Worm (Caenorhabditis elegans) whole organism, L3 larva: ENCODE data around the gene R07E5.15.
A peak's percentile ranks its signal among the peaks of the same experiment; 100 is the strongest.

Experiments used
- aly-2 ChIP-seq: fragments of 150-350 bp; optimal IDR thresholded peaks from 2 replicates; lab custom pipeline; 2014; ENCODE audit warnings: missing biosample characterization, missing genetic modification characterization
- ceh-16 ChIP-seq: sonication (generic microtip); optimal IDR thresholded peaks from 2 replicates; lab custom pipeline; 2017; ENCODE audit warnings: missing biosample characterization, missing genetic modification characterization
- ceh-9 ChIP-seq: sonication (generic microtip); optimal IDR thresholded peaks from 2 replicates; lab custom pipeline; 2018; ENCODE audit warnings: missing biosample characterization, missing genetic modification characterization
- daf-12 ChIP-seq: fragments of 150-350 bp; optimal IDR thresholded peaks from 2 replicates; lab custom pipeline; 2014; ENCODE audit warnings: missing biosample characterization, missing genetic modification reagents, missing genetic modification characterization
- egl-27 ChIP-seq: sonication (generic microtip); optimal IDR thresholded peaks from 4 replicates; lab custom pipeline; 2017; ENCODE audit warnings: missing biosample characterization, missing genetic modification reagents, missing genetic modification characterization
- egl-5 ChIP-seq: fragments of 150-350 bp; optimal IDR thresholded peaks from 2 replicates; lab custom pipeline; 2017; ENCODE audit warnings: missing biosample characterization, missing genetic modification reagents, missing genetic modification characterization, inconsistent platforms
- elt-1 ChIP-seq: fragments of 150-350 bp; optimal IDR thresholded peaks from 2 replicates; lab custom pipeline; 2014; ENCODE audit warnings: missing biosample characterization, missing genetic modification characterization
- elt-2 ChIP-seq: sonication (generic microtip); optimal IDR thresholded peaks from 2 replicates; lab custom pipeline; 2016; ENCODE audit warnings: missing genetic modification reagents, mild to moderate bottlenecking, missing genetic modification characterization, missing compliant biosample characterization
- fkh-10 ChIP-seq: sonication (generic microtip); optimal IDR thresholded peaks from 2 replicates; lab custom pipeline; 2017; ENCODE audit warnings: missing biosample characterization, missing genetic modification reagents, missing genetic modification characterization
- hmg-11 ChIP-seq: sonication (generic microtip); optimal IDR thresholded peaks from 2 replicates; lab custom pipeline; 2016; ENCODE audit warnings: missing genetic modification characterization, missing compliant biosample characterization
- jun-1 ChIP-seq: fragments of 150-350 bp; optimal IDR thresholded peaks from 2 replicates; lab custom pipeline; 2014; ENCODE audit warnings: missing biosample characterization, missing genetic modification reagents, missing genetic modification characterization
- lin-15B ChIP-seq: fragments of 150-350 bp; optimal IDR thresholded peaks from 2 replicates; lab custom pipeline; 2014; ENCODE audit warnings: missing biosample characterization, missing genetic modification characterization
- lin-39 ChIP-seq: fragments of 150-350 bp; optimal IDR thresholded peaks from 2 replicates; lab custom pipeline; 2018; ENCODE audit warnings: missing biosample characterization, missing genetic modification reagents, missing genetic modification characterization
- mml-1 ChIP-seq: fragments of 150-350 bp; sonication (generic microtip); optimal IDR thresholded peaks from 3 replicates; lab custom pipeline; 2014; ENCODE audit warnings: missing biosample characterization, missing genetic modification characterization
- nfya-1 ChIP-seq: sonication (generic microtip); optimal IDR thresholded peaks from 2 replicates; lab custom pipeline; 2017; ENCODE audit warnings: missing genetic modification characterization, mild to moderate bottlenecking, missing compliant biosample characterization, antibody characterized with exemption, moderate library complexity; ENCODE audit not compliant: insufficient read depth
- nhr-12 ChIP-seq: fragments of 150-350 bp; optimal IDR thresholded peaks from 2 replicates; lab custom pipeline; 2014; ENCODE audit warnings: missing biosample characterization, missing genetic modification characterization
- nhr-25 ChIP-seq: sonication (generic microtip); optimal IDR thresholded peaks from 2 replicates; lab custom pipeline; 2017; ENCODE audit warnings: missing biosample characterization, missing genetic modification characterization
- nhr-43 ChIP-seq: sonication (generic microtip); optimal IDR thresholded peaks from 2 replicates; lab custom pipeline; 2016; ENCODE audit warnings: mild to moderate bottlenecking, missing genetic modification characterization, missing compliant biosample characterization; ENCODE audit not compliant: poor library complexity, severe bottlenecking
- nhr-76 ChIP-seq: fragments of 150-350 bp; sonication (generic microtip); optimal IDR thresholded peaks from 5 replicates; lab custom pipeline; 2014; ENCODE audit warnings: missing biosample characterization, missing genetic modification characterization
- nhr-77 ChIP-seq: fragments of 150-350 bp; optimal IDR thresholded peaks from 2 replicates; lab custom pipeline; 2014; ENCODE audit warnings: missing biosample characterization, missing genetic modification characterization
- pha-4 ChIP-seq: fragments of 150-350 bp; optimal IDR thresholded peaks from 2 replicates; lab custom pipeline; 2014; ENCODE audit warnings: missing biosample characterization, missing genetic modification reagents, missing genetic modification characterization
- pqm-1 ChIP-seq: fragments of 150-350 bp; optimal IDR thresholded peaks from 2 replicates; lab custom pipeline; 2017; ENCODE audit warnings: missing biosample characterization, missing genetic modification characterization, inconsistent platforms
- sea-2 ChIP-seq: fragments of 150-350 bp; sonication (generic microtip); optimal IDR thresholded peaks from 4 replicates; lab custom pipeline; 2014; ENCODE audit warnings: missing biosample characterization, missing genetic modification reagents, missing genetic modification characterization
- skn-1 ChIP-seq: fragments of 150-350 bp; optimal IDR thresholded peaks from 2 replicates; lab custom pipeline; 2014; ENCODE audit warnings: missing biosample characterization, missing genetic modification characterization
- unc-39 ChIP-seq: sonication (generic microtip); optimal IDR thresholded peaks from 4 replicates; lab custom pipeline; 2017; ENCODE audit warnings: missing biosample characterization, missing genetic modification characterization
- unc-62 ChIP-seq: fragments of 150-350 bp; sonication (generic microtip); optimal IDR thresholded peaks from 4 replicates; lab custom pipeline; 2014; ENCODE audit warnings: missing biosample characterization, missing genetic modification reagents, missing genetic modification characterization

R07E5.15 gene

DNA sequence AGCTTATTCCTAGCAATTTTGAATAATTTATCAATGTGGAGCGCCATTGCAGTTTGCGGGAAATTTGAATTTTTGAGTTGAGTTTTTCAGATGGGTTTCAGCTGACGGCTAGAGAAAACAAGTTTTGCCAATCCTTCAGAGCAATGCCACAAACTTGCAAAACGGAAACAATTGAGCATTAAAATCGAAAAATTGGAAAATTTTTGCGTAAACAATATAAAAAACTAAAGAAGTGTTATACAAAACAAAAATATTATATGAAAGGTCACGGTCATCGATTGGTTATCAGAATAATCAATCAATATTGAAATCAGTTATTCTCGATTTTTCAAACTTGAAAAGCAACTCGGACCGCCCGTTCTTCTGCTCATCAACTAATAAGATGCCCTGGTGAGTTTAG lies at the start of gene R07E5.15:
TSS of gene R07E5.15 (plus strand) at position 301 of the 400 bp plus-strand sequence.
- no peak for TF ChIP-seq daf-12 (tag; lab: Kevin White, UChicago)
- TF ChIP-seq egl-5 = no peak
- no peak for TF ChIP-seq mml-1
- no peak for TF ChIP-seq pqm-1
- no peak for TF ChIP-seq unc-62
- TF ChIP-seq nfya-1 = no peak
- TF ChIP-seq, all 47 proteins: peak for 0

DNA sequence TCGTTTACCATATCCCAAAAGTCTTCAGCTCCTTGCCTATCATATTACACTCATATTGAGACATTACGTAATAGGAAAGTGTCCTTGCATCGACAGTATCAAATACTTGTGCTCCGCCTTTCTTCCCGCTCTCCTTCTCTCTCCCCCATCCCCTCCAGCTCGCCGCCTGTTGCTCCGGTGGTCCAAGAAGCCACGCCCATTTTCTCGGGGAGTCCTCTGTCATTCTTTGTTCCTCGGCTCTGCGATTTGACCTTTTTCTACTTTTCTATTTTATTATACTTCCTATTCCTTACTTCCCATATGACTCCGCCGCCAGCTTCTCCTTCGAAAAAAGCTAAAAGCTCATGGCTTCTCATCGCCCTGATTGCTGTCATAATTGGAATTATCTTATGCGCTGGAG lies 44.9 kb upstream of the R07E5.15 start, which contains the start of gene mnp-1:
TSS of gene mnp-1 (plus strand) at position 211 of the 400 bp plus-strand sequence.
- TF ChIP-seq mml-1 (no peak), egl-5 (no peak), pha-4 (tag; lab: Kevin White, UChicago) (no peak), nhr-76 (no peak), lin-39 (tag; lab: Kevin White, UChicago) (no peak), fkh-10 (GFP tag; lab: Kevin White, UChicago) (no peak), nfya-1 (no peak), elt-1 (tag; lab: Kevin White, UChicago) (no peak), jun-1 (tag; lab: Kevin White, UChicago) (no peak), ceh-16 (tag; lab: Kevin White, UChicago) (no peak)

DNA sequence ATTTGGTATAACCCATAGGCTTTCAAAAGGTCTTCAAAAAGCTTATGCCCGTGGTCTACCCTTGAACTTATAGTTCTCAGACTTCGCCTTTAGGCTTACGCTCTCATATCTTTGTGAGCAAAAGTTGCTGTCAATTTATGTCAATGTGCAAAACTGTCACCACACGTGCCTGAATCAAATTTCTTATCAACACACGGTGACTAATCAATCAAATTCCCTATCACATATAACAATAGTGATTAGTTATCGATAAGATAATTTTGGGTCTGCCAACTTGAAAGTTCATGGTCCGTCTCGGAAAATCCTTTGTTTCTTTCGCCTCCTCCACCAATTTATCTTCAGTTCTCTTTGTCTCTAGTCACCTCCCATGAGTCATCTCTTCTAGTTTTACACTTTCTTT lies 43.8 kb upstream of the R07E5.15 start:
- TF ChIP-seq elt-2 (peak; percentile 53), fkh-10 (GFP tag; lab: Kevin White, UChicago) (no peak), nhr-12 (tag; lab: Kevin White, UChicago) (no peak), pqm-1 (peak; percentile 42), nhr-25 (no peak)

- no peak for TF ChIP-seq elt-2
- no peak for TF ChIP-seq unc-39 (tag; lab: Kevin White, UChicago)
- TF ChIP-seq nhr-25 = no peak
- no peak for TF ChIP-seq pha-4 (tag; lab: Kevin White, UChicago)
- TF ChIP-seq lin-15B (tag; lab: Kevin White, UChicago) = no peak
- peak; percentile 39 for TF ChIP-seq nfya-1
- TF ChIP-seq jun-1 (tag; lab: Kevin White, UChicago) = no peak
- TF ChIP-seq egl-5 = no peak
- TF ChIP-seq lin-39 (tag; lab: Kevin White, UChicago) = peak; percentile 36
- no peak for TF ChIP-seq nhr-43 (tag; lab: Kevin White, UChicago)
- no peak for TF ChIP-seq skn-1 (tag; lab: Kevin White, UChicago)
- no peak for TF ChIP-seq ceh-9 (tag; lab: Kevin White, UChicago)
- no peak for TF ChIP-seq nhr-76
- no peak for TF ChIP-seq hmg-11 (tag; lab: Kevin White, UChicago)
- TF ChIP-seq nhr-12 (tag; lab: Kevin White, UChicago) = no peak
These were observed 42.9 kb upstream of the R07E5.15 start for ce11 chrIII:4358345-4358744.

DNA sequence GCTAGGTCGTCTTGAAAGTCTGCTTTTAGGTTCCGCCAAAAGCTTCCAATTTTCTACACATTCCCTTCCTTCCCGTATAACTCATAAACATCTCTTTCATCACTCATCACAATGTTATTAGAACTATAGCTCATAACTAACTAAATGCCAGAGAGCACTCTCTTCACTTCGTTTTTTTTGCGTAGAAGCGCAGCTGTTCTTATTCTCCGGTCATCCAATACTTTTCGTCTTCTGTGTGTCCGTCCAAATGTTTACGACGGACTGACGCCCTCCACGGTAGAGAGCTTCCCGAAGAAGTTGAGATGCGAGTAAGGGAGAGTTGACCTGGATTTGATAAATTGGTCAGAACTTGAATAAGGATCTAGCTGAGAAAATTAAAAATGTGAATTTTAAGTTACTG lies 42.0 kb upstream of the R07E5.15 start:
- no peak for TF ChIP-seq egl-27 (tag; lab: Kevin White, UChicago)
- TF ChIP-seq daf-12 (tag; lab: Kevin White, UChicago) = no peak
- TF ChIP-seq nhr-76 = no peak

DNA sequence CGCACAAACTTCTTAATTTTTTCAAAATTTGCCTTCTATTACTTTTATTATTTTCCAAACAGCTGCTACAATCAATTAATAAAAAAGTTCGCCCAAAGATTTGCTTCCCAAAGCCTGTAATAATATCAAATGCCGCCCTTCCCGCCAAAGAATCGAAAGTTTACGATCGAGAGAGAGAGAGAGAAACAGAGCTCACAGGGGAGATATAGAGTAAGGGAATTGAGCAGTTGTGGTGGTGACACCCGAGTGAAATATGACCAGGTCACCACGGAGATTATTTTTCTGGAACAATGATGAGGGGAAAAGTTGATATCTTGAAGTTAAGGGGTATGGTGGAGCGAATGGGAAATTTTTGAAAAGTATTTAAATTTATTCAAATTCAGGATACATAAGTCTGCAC lies 41.3 kb upstream of the R07E5.15 start:
- TF ChIP-seq nhr-12 (tag; lab: Kevin White, UChicago) (no peak), egl-5 (no peak), sea-2 (no peak), skn-1 (tag; lab: Kevin White, UChicago) (no peak), nhr-77 (no peak), aly-2 (tag; lab: Kevin White, UChicago) (no peak), ceh-16 (tag; lab: Kevin White, UChicago) (no peak), pha-4 (tag; lab: Kevin White, UChicago) (no peak), nhr-25 (no peak)

ce11 chrIII:4362332-4362731 lies 38.9 kb upstream of the R07E5.15 start:
- no peak for TF ChIP-seq ceh-16 (tag; lab: Kevin White, UChicago)
- peak; percentile 31 for TF ChIP-seq nfya-1
- TF ChIP-seq nhr-25 = peak; percentile 10
- peak; percentile 24 for TF ChIP-seq elt-2

ce11 chrIII:4364974-4365373 lies 36.3 kb upstream of the R07E5.15 start, which contains the start of gene ckb-1:
Gene ckb-1 (plus strand): TSS chrIII:4365274.
- peak; percentile 10 for TF ChIP-seq pha-4 (tag; lab: Kevin White, UChicago)
- TF ChIP-seq hmg-11 (tag; lab: Kevin White, UChicago) = peak; percentile 7
- TF ChIP-seq nhr-43 (tag; lab: Kevin White, UChicago) = no peak
